Fruit fly (Drosophila melanogaster): ENCODE results near the gene Pfdn2.
A peak's percentile ranks its signal among the peaks of the same experiment; 100 is the strongest.

DNA sequence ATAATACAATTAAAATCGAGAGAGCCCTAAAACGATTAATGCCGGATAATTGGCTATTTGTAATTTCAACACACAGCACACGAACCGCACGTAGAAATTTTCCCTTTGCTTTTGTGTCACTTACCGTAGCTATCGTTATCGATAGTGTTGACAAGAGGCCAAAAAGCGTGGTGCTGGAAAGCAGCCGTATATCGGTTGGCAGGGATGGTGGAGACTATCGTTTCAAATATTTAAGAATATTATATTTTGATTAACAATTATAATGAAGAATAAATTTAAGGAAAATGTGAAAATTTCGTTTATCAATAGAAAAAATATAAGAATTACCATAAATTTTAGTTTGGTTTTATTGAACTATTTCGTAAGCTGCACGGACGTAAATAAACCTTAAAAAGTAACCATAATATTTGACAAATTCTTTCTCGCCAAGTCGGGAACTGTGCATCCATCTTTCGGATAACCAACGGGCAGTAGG, 18.9 kb upstream of the Pfdn2 start, which contains the start of gene JIL-1:
- TF ChIP-seq Sox14 (GFP tag; optimal IDR thresholded peaks at IDR 0.05) (peak; percentile 53), spab (GFP tag; optimal IDR thresholded peaks at IDR 0.05) (no peak), CG6854 (GFP tag; optimal IDR thresholded peaks at IDR 0.05) (no peak), CG16779 (tag; optimal IDR thresholded peaks at IDR 0.05) (no peak), OdsH (GFP tag; optimal IDR thresholded peaks at IDR 0.05) (peak; percentile 49), lz (GFP tag; optimal IDR thresholded peaks at IDR 0.05) (peak; percentile 72), Blimp-1 (GFP tag; optimal IDR thresholded peaks at IDR 0.05) (no peak), Ets96B (tag; optimal IDR thresholded peaks at IDR 0.05) (peak; percentile 1), CG32006 (GFP tag; optimal IDR thresholded peaks at IDR 0.05) (peak; percentile 33)
